Fruit fly (Drosophila melanogaster): ENCODE measurements around the gene CG2211.
A peak's percentile ranks its signal among the peaks of the same experiment; 100 is the strongest.

The CG2211 gene

dm6 chr3L:1307005-1307632 lies 28.0 kb downstream of the CG2211 start, which contains the start of the genes Ctr9 and Nt5a (continued):
- TF ChIP-seq Dp (GFP tag; optimal IDR thresholded peaks at IDR 0.05) = peak; percentile 55
- TF ChIP-seq ac (GFP tag; optimal IDR thresholded peaks at IDR 0.05) = no peak
- peak; percentile 23 for TF ChIP-seq Dad (GFP tag; optimal IDR thresholded peaks at IDR 0.05)
- peak; percentile 82 for TF ChIP-seq CG12769 (tag; optimal IDR thresholded peaks at IDR 0.05)
- no peak for TF ChIP-seq TFAM (GFP tag; optimal IDR thresholded peaks at IDR 0.05)
- TF ChIP-seq CG32772 (GFP tag; IDR thresholded peaks at IDR 0.05) = no peak
- no peak for TF ChIP-seq Usf (GFP tag; optimal IDR thresholded peaks at IDR 0.05)
- TF ChIP-seq BEAF-32 (GFP tag; optimal IDR thresholded peaks at IDR 0.05) = peak; percentile 79
- TF ChIP-seq crc (GFP tag; optimal IDR thresholded peaks at IDR 0.05) = no peak
- 0 out of 2 replicates have a peak, but pooled peaks have one; percentile 38 for TF ChIP-seq Adf1 (GFP tag; IDR thresholded peaks at IDR 0.05)
- TF ChIP-seq jumu (GFP tag; optimal IDR thresholded peaks at IDR 0.05) = peak; percentile 56
- TF ChIP-seq D19B (GFP tag; optimal IDR thresholded peaks at IDR 0.05) = no peak
- peak; percentile 61 for TF ChIP-seq CG13775 (GFP tag; optimal IDR thresholded peaks at IDR 0.05)
- no peak for TF ChIP-seq prd (optimal IDR thresholded peaks at IDR 0.05)
- peak; percentile 45; the same call in 2 of the 3 replicates for TF ChIP-seq prd (GFP tag; IDR thresholded peaks at IDR 0.05)
- peak; percentile 78 for TF ChIP-seq CG2116 (GFP tag; optimal IDR thresholded peaks at IDR 0.05)
- TF ChIP-seq Rfx (GFP tag; IDR thresholded peaks at IDR 0.05) = peak; percentile 85
- peak; percentile 76 for TF ChIP-seq CG16813 (GFP tag; IDR thresholded peaks at IDR 0.05; ENCODE audit: partially characterized antibody)
- TF ChIP-seq CG10321 (GFP tag; IDR thresholded peaks at IDR 0.05) = no peak
- TF ChIP-seq pnt (GFP tag; optimal IDR thresholded peaks at IDR 0.05) = no peak
- TF ChIP-seq CG13894 (tag; optimal IDR thresholded peaks at IDR 0.05) = peak; percentile 76
- TF ChIP-seq bigmax (GFP tag; optimal IDR thresholded peaks at IDR 0.05) = no peak
- TF ChIP-seq CG7987 (GFP tag; optimal IDR thresholded peaks at IDR 0.05) = peak; percentile 42
- TF ChIP-seq CG4730 (GFP tag; IDR thresholded peaks at IDR 0.05) = no peak
- TF ChIP-seq CG9876 (GFP tag; optimal IDR thresholded peaks at IDR 0.05) = peak; percentile 44
- 0 out of 2 replicates have a peak, but pooled peaks have one; percentile 36 for TF ChIP-seq CG32767 (GFP tag; IDR thresholded peaks at IDR 0.05)
- TF ChIP-seq sr (GFP tag; IDR thresholded peaks at IDR 0.05) = no peak
- peak in 1 of 2 experiments; percentile 26 for TF ChIP-seq bsh (GFP tag; optimal IDR thresholded peaks at IDR 0.05)
- TF ChIP-seq CG2199 (GFP tag; IDR thresholded peaks at IDR 0.05) = no peak
- peak; percentile 67; the same call in 2 of the 3 replicates for TF ChIP-seq ci (GFP tag; IDR thresholded peaks at IDR 0.05)
- no peak for TF ChIP-seq CG14441 (GFP tag; IDR thresholded peaks at IDR 0.05)
- TF ChIP-seq PHDP (tag; optimal IDR thresholded peaks at IDR 0.05) = peak; percentile 29
- peak; percentile 63 for TF ChIP-seq CG15479 (GFP tag; optimal IDR thresholded peaks at IDR 0.05)
- TF ChIP-seq lilli (GFP tag; optimal IDR thresholded peaks at IDR 0.05) = peak; percentile 85
- TF ChIP-seq CG6254 (GFP tag; optimal IDR thresholded peaks at IDR 0.05) = no peak
- peak; percentile 99 for TF ChIP-seq trem (tag; optimal IDR thresholded peaks at IDR 0.05)
- TF ChIP-seq Jarid2 (GFP tag; optimal IDR thresholded peaks at IDR 0.05) = no peak
- TF ChIP-seq CG17328 (GFP tag; IDR thresholded peaks at IDR 0.05) = 0 out of 2 replicates have a peak, but pooled peaks have one; percentile 6
- TF ChIP-seq dysf (GFP tag; IDR thresholded peaks at IDR 0.05) = peak; percentile 40; the same call in 2 of the 3 replicates
- peak; percentile 15 for TF ChIP-seq CG8944 (GFP tag; optimal IDR thresholded peaks at IDR 0.05)
- no peak for TF ChIP-seq Nf-YA (GFP tag; IDR thresholded peaks at IDR 0.05)
- no peak for TF ChIP-seq cwo (GFP tag; optimal IDR thresholded peaks at IDR 0.05)
- peak; percentile 10 for TF ChIP-seq CG7556 (GFP tag; optimal IDR thresholded peaks at IDR 0.05)
- TF ChIP-seq CG18011 (GFP tag; optimal IDR thresholded peaks at IDR 0.05) = peak; percentile 42
- TF ChIP-seq pros (GFP tag; optimal IDR thresholded peaks at IDR 0.05) = no peak
- peak; percentile 31 for TF ChIP-seq dmrt11E (tag; optimal IDR thresholded peaks at IDR 0.05)

Data from whole organism, embryonic.